Fruit fly (Drosophila melanogaster) whole organism: ENCODE data around the gene Ndae1.

Source experiments
- CG8478 ChIP-seq: fragments of >200 bp; optimal IDR thresholded peaks from 2 replicates; lab custom pipeline; 2018; ENCODE audit warnings: inconsistent platforms
- Dll ChIP-seq: fragments of >200 bp; optimal IDR thresholded peaks from 2 replicates; lab custom pipeline; 2017
- EcR ChIP-seq, 2 experiments: fragments of >200 bp; optimal IDR thresholded peaks; 2 replicates each; lab custom pipeline; 2017; ENCODE audit warnings: missing biosample characterization in 2 of 2, missing genetic modification characterization in 2 of 2, missing genetic modification reagents in 2 of 2
- pan ChIP-seq: fragments of >200 bp; optimal IDR thresholded peaks from 2 replicates; lab custom pipeline; 2017
- psq ChIP-seq: fragments of >200 bp; optimal IDR thresholded peaks from 2 replicates; lab custom pipeline; 2017
- usp ChIP-seq: fragments of >200 bp; optimal IDR thresholded peaks from 2 replicates; lab custom pipeline; 2017; ENCODE audit warnings: missing biosample characterization, missing genetic modification characterization, mixed read lengths

DNA sequence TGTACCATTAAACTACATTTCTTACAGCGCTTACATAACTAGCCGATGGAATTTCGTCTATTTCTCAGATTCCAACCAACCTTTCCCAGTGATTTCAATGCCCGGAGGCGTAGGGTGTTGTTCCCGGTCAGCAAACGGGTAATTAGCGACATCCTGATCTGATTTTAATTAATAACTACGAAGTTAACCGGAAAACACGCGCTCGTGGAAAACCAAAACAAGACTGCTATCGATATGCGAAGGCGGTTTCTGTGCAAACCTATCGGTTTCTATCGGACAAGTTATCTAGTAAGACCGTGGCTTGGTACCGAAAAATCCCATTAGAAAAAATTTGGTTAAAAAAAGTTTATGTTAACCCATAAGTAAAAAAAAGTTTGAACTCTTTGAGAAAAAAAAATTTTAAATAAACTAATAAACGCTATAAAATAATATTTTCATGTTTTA is 26.3 kb downstream of the Ndae1 start, which contains the start of gene mEFG1:
- TF ChIP-seq Dll (no peak), usp (GFP tag; lab: Kevin White, UChicago) (no peak), pan (lab: Kevin White, UChicago) (no peak), EcR (GFP tag; optimal IDR thresholded peaks at IDR 0.05; lab: Kevin White, UChicago) (no peak), CG8478 (no peak), psq (lab: Kevin White, UChicago) (no peak)
